Worm (Caenorhabditis elegans) whole organism, L4/young adult: ENCODE results near the gene scl-1.

Experiments
- W03F9.2 ChIP-seq: fragments of 150-350 bp; optimal IDR thresholded peaks from 2 replicates; lab custom pipeline; 2014; ENCODE audit warnings: missing biosample characterization, missing genetic modification characterization
- him-1 ChIP-seq: sonication (generic microtip); optimal IDR thresholded peaks from 2 replicates; lab custom pipeline; 2016; ENCODE audit warnings: missing genotype, missing genetic modification reagents, missing genetic modification characterization, missing compliant biosample characterization

- TF ChIP-seq him-1 (tag; lab: Kevin White, UChicago) (no peak), W03F9.2 (tag; lab: Kevin White, UChicago) (no peak)
Measured at ce11 chrIV:13013711-13014341, 42.3 kb upstream of the scl-1 start.
